Fruit fly (Drosophila melanogaster) whole organism, embryonic: ENCODE data around the gene CG42828.

Experiments
- Ada2b ChIP-seq: fragments of 200-800 bp; sonication (Bioruptor generic); IDR thresholded peaks from 2 replicates; pipeline ENCODE4 v1.3.6; 2022; ENCODE audit warnings: missing biosample characterization, missing genetic modification characterization
- Aef1 ChIP-seq: fragments of 200-800 bp; sonication (Bioruptor generic); IDR thresholded peaks from 3 replicates; pipeline ENCODE4 v1.3.6; 2022; ENCODE audit warnings: missing biosample characterization, missing genetic modification characterization
- B-H1 ChIP-seq: fragments of 200-800 bp; sonication (Bioruptor generic); IDR thresholded peaks from 3 replicates; pipeline ENCODE4 v1.3.6; 2022; ENCODE audit warnings: missing biosample characterization, missing genetic modification characterization
- CG11093 ChIP-seq: fragments of 200-800 bp; sonication (Bioruptor generic); IDR thresholded peaks from 3 replicates; pipeline ENCODE4 v1.3.6; 2022; ENCODE audit warnings: missing biosample characterization, missing genetic modification characterization
- CG12104 ChIP-seq: fragments of 200-800 bp; sonication (Bioruptor generic); optimal IDR thresholded peaks from 3 replicates; lab custom pipeline; 2016; ENCODE audit warnings: missing biosample characterization, missing genetic modification characterization
- CG12769 ChIP-seq: fragments of 200-800 bp; sonication (Bioruptor generic); optimal IDR thresholded peaks from 2 replicates; lab custom pipeline; 2019; ENCODE audit warnings: missing biosample characterization, mild to moderate bottlenecking, missing genetic modification characterization, moderate library complexity
- CG15479 ChIP-seq: fragments of 200-800 bp; sonication (Bioruptor generic); optimal IDR thresholded peaks from 3 replicates; lab custom pipeline; 2019; ENCODE audit warnings: missing biosample characterization, mild to moderate bottlenecking, missing genetic modification characterization, moderate library complexity
- CG18599 ChIP-seq: fragments of 200-800 bp; sonication (Bioruptor generic); optimal IDR thresholded peaks from 3 replicates; lab custom pipeline; 2017; ENCODE audit warnings: missing biosample characterization, missing genetic modification characterization, mild to moderate bottlenecking, moderate library complexity, missing genetic modification reagents
- CG2678 ChIP-seq: fragments of 200-800 bp; sonication (Bioruptor generic); optimal IDR thresholded peaks from 3 replicates; lab custom pipeline; 2019; ENCODE audit warnings: missing biosample characterization, mild to moderate bottlenecking, missing genetic modification characterization, moderate library complexity
- CG2889 ChIP-seq: fragments of 200-800 bp; sonication (Bioruptor generic); IDR thresholded peaks from 3 replicates; pipeline ENCODE4 v1.3.6; 2022; ENCODE audit warnings: missing biosample characterization, missing genetic modification characterization
- CG31365 ChIP-seq: fragments of 200-800 bp; sonication (Bioruptor generic); optimal IDR thresholded peaks from 2 replicates; lab custom pipeline; 2018; ENCODE audit warnings: missing biosample characterization, mild to moderate bottlenecking, missing genetic modification characterization
- CG4404 ChIP-seq: fragments of 200-800 bp; sonication (Bioruptor generic); IDR thresholded peaks from 2 replicates; pipeline ENCODE4 v1.3.6; 2022; ENCODE audit warnings: missing biosample characterization, missing genetic modification characterization
- CG6683 ChIP-seq: fragments of 200-800 bp; sonication (Bioruptor generic); optimal IDR thresholded peaks from 2 replicates; lab custom pipeline; 2017; ENCODE audit warnings: missing biosample characterization, mild to moderate bottlenecking, missing genetic modification characterization, missing genetic modification reagents
- CG7357 ChIP-seq: fragments of 200-800 bp; sonication (Bioruptor generic); IDR thresholded peaks from 3 replicates; pipeline ENCODE4 v1.3.6; 2022; ENCODE audit warnings: missing biosample characterization, missing genetic modification characterization
- CG8281 ChIP-seq: fragments of 200-800 bp; sonication (Bioruptor generic); optimal IDR thresholded peaks from 2 replicates; lab custom pipeline; 2018; ENCODE audit warnings: missing biosample characterization, mild to moderate bottlenecking, missing genetic modification characterization, moderate library complexity
- CG8290 ChIP-seq, 3 experiments: fragments of 200-800 bp; sonication (Bioruptor generic); optimal IDR thresholded peaks; 2 replicates each; lab custom pipeline; 2016 to 2019; ENCODE audit warnings: missing biosample characterization in 3 of 3, missing genetic modification characterization in 3 of 3, mild to moderate bottlenecking in 2 of 3, moderate library complexity in 1 of 3
- CG8924 ChIP-seq: fragments of 200-800 bp; optimal IDR thresholded peaks from 3 replicates; lab custom pipeline; 2019; ENCODE audit warnings: missing biosample characterization, mild to moderate bottlenecking, missing genetic modification characterization, moderate library complexity
- CHES-1-like ChIP-seq: fragments of 200-800 bp; sonication (Bioruptor generic); optimal IDR thresholded peaks from 2 replicates; lab custom pipeline; 2016; ENCODE audit warnings: missing biosample characterization, missing genetic modification characterization
- Deaf1 ChIP-seq: fragments of 200-800 bp; optimal IDR thresholded peaks from 3 replicates; lab custom pipeline; 2019; ENCODE audit warnings: missing biosample characterization, mild to moderate bottlenecking, missing genetic modification characterization, moderate library complexity
- Gsc ChIP-seq: fragments of 200-800 bp; sonication (Bioruptor generic); IDR thresholded peaks from 2 replicates; pipeline ENCODE4 v1.3.6; 2022; ENCODE audit warnings: missing biosample characterization, missing genetic modification characterization
- HLH4C ChIP-seq: fragments of 200-800 bp; sonication (Bioruptor generic); IDR thresholded peaks from 3 replicates; pipeline ENCODE4 v1.3.6; 2022; ENCODE audit warnings: missing biosample characterization, missing genetic modification characterization; ENCODE audit not compliant: partially characterized antibody
- Hsf ChIP-seq: fragments of 200-800 bp; sonication (Bioruptor generic); optimal IDR thresholded peaks from 3 replicates; lab custom pipeline; 2016; ENCODE audit warnings: missing biosample characterization, missing genetic modification characterization
- Lpt ChIP-seq: fragments of >200 bp; optimal IDR thresholded peaks from 2 replicates; lab custom pipeline; 2018; ENCODE audit warnings: missing biosample characterization, missing genetic modification characterization
- Meics ChIP-seq: fragments of 200-800 bp; sonication (Bioruptor generic); optimal IDR thresholded peaks from 2 replicates; lab custom pipeline; 2017; ENCODE audit warnings: missing biosample characterization, mild to moderate bottlenecking, missing genetic modification characterization
- Mes4 ChIP-seq: fragments of 200-800 bp; sonication (Bioruptor generic); optimal IDR thresholded peaks from 2 replicates; lab custom pipeline; 2016; ENCODE audit warnings: missing biosample characterization, missing genetic modification characterization
- Mrtf ChIP-seq: fragments of 200-800 bp; sonication (Bioruptor generic); IDR thresholded peaks from 3 replicates; pipeline ENCODE4 v1.3.6; 2022; ENCODE audit warnings: missing biosample characterization, missing genetic modification characterization
- Nf-YC ChIP-seq: fragments of 200-800 bp; optimal IDR thresholded peaks from 3 replicates; lab custom pipeline; 2019; ENCODE audit warnings: missing biosample characterization, mild to moderate bottlenecking, missing genetic modification characterization, moderate library complexity
- PHDP ChIP-seq: fragments of 200-800 bp; sonication (Bioruptor generic); optimal IDR thresholded peaks from 3 replicates; lab custom pipeline; 2018; ENCODE audit warnings: missing biosample characterization, mild to moderate bottlenecking, missing genetic modification characterization, moderate library complexity
- Poxn ChIP-seq: fragments of 200-800 bp; sonication (Bioruptor generic); IDR thresholded peaks from 2 replicates; pipeline ENCODE4 v1.3.6; 2022; ENCODE audit warnings: missing biosample characterization, missing genetic modification characterization
- Tbp ChIP-seq: fragments of >200 bp; optimal IDR thresholded peaks from 2 replicates; lab custom pipeline; 2018; ENCODE audit warnings: missing biosample characterization, missing genetic modification characterization
- bsh ChIP-seq, 2 experiments: fragments of 200-800 bp; sonication (Bioruptor generic); optimal IDR thresholded peaks; 2 replicates each; lab custom pipeline; 2017 to 2018; ENCODE audit warnings: mild to moderate bottlenecking in 2 of 2, missing biosample characterization in 2 of 2, missing genetic modification characterization in 2 of 2, moderate library complexity in 1 of 2
- cg ChIP-seq: fragments of 200-800 bp; sonication (Bioruptor generic); optimal IDR thresholded peaks from 3 replicates; lab custom pipeline; 2019; ENCODE audit warnings: missing biosample characterization, mild to moderate bottlenecking, missing genetic modification characterization, moderate library complexity
- chm ChIP-seq: fragments of 200-800 bp; sonication (Bioruptor generic); IDR thresholded peaks from 2 replicates; pipeline ENCODE4 v1.3.6; 2022; ENCODE audit warnings: missing biosample characterization, missing genetic modification characterization
- crol ChIP-seq: fragments of 200-800 bp; sonication (Bioruptor generic); IDR thresholded peaks from 2 replicates; pipeline ENCODE4 v1.3.6; 2022; ENCODE audit warnings: missing biosample characterization, missing genetic modification characterization
- danr ChIP-seq: fragments of 200-800 bp; sonication (Bioruptor generic); IDR thresholded peaks from 2 replicates; pipeline ENCODE4 v1.3.6; 2022; ENCODE audit warnings: missing biosample characterization, missing genetic modification characterization
- gcm2 ChIP-seq: fragments of 200-800 bp; sonication (Bioruptor generic); optimal IDR thresholded peaks from 2 replicates; lab custom pipeline; 2016; ENCODE audit warnings: missing biosample characterization, missing genetic modification characterization
- grn ChIP-seq: fragments of 200-800 bp; sonication (Bioruptor generic); optimal IDR thresholded peaks from 3 replicates; lab custom pipeline; 2017; ENCODE audit warnings: missing biosample characterization, missing genetic modification characterization
- gsb ChIP-seq: fragments of 200-800 bp; sonication (Bioruptor generic); IDR thresholded peaks from 2 replicates; pipeline ENCODE4 v1.3.6; 2022; ENCODE audit warnings: missing biosample characterization, missing genetic modification characterization
- hth ChIP-seq: fragments of >200 bp; optimal IDR thresholded peaks from 2 replicates; lab custom pipeline; 2017; ENCODE audit warnings: inconsistent platforms
- jumu ChIP-seq: fragments of 200-800 bp; sonication (Bioruptor generic); optimal IDR thresholded peaks from 3 replicates; lab custom pipeline; 2016; ENCODE audit warnings: missing biosample characterization, missing genetic modification characterization
- kni ChIP-seq: fragments of 200-800 bp; sonication (Bioruptor generic); optimal IDR thresholded peaks from 3 replicates; lab custom pipeline; 2017; ENCODE audit warnings: mild to moderate bottlenecking, missing biosample characterization, missing genetic modification reagents, missing genetic modification characterization
- knrl ChIP-seq: fragments of 200-800 bp; sonication (Bioruptor generic); IDR thresholded peaks from 3 replicates; pipeline ENCODE4 v1.3.6; 2022; ENCODE audit warnings: missing biosample characterization, missing genetic modification characterization; ENCODE audit not compliant: partially characterized antibody
- lov ChIP-seq, 2 experiments: fragments of 200-800 bp in 1 of 2; fragments of >200 bp in 1 of 2; sonication (Bioruptor generic) in 1 of 2; IDR thresholded peaks in 1 of 2; optimal IDR thresholded peaks in 1 of 2; 2 replicates in 1 of 2; 3 replicates in 1 of 2; pipeline versions ENCODE4 v1.3.6 to Lab custom; 2017 to 2022; ENCODE audit warnings: missing biosample characterization in 1 of 2, missing genetic modification characterization in 1 of 2
- pros ChIP-seq: fragments of 200-800 bp; sonication (Bioruptor generic); optimal IDR thresholded peaks from 3 replicates; lab custom pipeline; 2019; ENCODE audit warnings: missing biosample characterization, mild to moderate bottlenecking, missing genetic modification characterization, moderate library complexity
- ranshi ChIP-seq: fragments of 200-800 bp; sonication (Bioruptor generic); IDR thresholded peaks from 2 replicates; pipeline ENCODE4 v1.3.6; 2022; ENCODE audit warnings: missing biosample characterization, missing genetic modification characterization
- sob ChIP-seq: fragments of 200-800 bp; sonication (Bioruptor generic); IDR thresholded peaks from 2 replicates; pipeline ENCODE4 v1.3.6; 2022; ENCODE audit warnings: missing biosample characterization, missing genetic modification characterization
- ssp ChIP-seq: fragments of 200-800 bp; sonication (Bioruptor generic); IDR thresholded peaks from 2 replicates; pipeline ENCODE4 v1.3.6; 2022; ENCODE audit warnings: missing biosample characterization, missing genetic modification characterization
- stc ChIP-seq: fragments of 200-800 bp; sonication (Bioruptor generic); IDR thresholded peaks from 2 replicates; pipeline ENCODE4 v1.3.6; 2022; ENCODE audit warnings: missing biosample characterization, missing genetic modification characterization
- twi ChIP-seq: fragments of 200-800 bp; optimal IDR thresholded peaks from 2 replicates; lab custom pipeline; 2019; ENCODE audit warnings: missing biosample characterization, mild to moderate bottlenecking, missing genetic modification characterization, moderate library complexity
- zf30C ChIP-seq: fragments of 200-800 bp; sonication (Bioruptor generic); optimal IDR thresholded peaks from 3 replicates; lab custom pipeline; 2018; ENCODE audit warnings: missing biosample characterization, mild to moderate bottlenecking, missing genetic modification characterization
- zfh1 ChIP-seq: fragments of 200-800 bp; sonication (Bioruptor generic); IDR thresholded peaks from 3 replicates; pipeline ENCODE4 v1.3.6; 2022; ENCODE audit warnings: missing biosample characterization, missing genetic modification characterization

The CG42828 gene

DNA sequence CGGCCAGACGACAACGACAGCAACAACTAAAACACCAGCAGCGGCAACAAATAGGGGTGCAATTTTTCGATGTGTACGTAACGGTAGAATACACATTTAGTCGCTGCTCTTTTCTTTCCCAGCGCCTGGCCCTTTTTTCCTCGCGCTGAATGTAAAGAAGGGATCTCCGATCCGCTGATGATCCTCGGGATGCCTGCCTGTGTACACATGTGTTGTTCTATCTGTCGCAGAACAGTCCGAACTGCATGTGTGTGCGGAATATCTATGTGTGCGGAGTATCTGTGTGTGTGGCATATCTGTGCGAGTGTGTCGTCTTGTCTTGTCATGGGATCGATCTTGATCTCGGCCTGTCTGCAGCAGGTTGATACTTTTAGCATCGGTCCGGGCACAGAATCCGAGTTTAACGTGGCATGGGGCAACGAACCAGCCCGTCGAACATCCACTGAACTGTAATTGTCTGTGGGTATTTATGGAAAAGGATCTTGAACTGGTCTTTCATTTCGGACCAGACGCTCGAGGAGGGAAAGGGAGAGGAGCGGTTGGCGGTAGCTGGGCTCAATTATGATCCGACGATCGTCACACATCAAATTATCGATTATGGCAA, 29.7 kb upstream of the CG42828 start:
- TF ChIP-seq grn (GFP tag; lab: Kevin White, UChicago) (peak; percentile 46), danr (no peak), Nf-YC (no peak), CHES-1-like (GFP tag; lab: Kevin White, UChicago) (no peak), lov (optimal IDR thresholded peaks at IDR 0.05; lab: Kevin White, UChicago) (no peak), lov (GFP tag; IDR thresholded peaks at IDR 0.05; lab: Robert Waterston, UW) (peak; percentile 65; the same call in 1 of the 3 replicates), Mes4 (GFP tag; lab: Kevin White, UChicago) (no peak), sob (GFP tag; lab: Robert Waterston, UW) (no peak), CG8924 (tag; lab: Kevin White, UChicago) (peak; percentile 7), hth (lab: Kevin White, UChicago) (no peak), zfh1 (no peak), HLH4C (GFP tag; lab: Robert Waterston, UW) (no peak), ranshi (no peak), Ada2b (no peak), CG15479 (GFP tag; lab: Kevin White, UChicago) (peak; percentile 96), stc (GFP tag; lab: Robert Waterston, UW) (no peak), knrl (GFP tag; lab: Robert Waterston, UW) (no peak), Deaf1 (tag; lab: Kevin White, UChicago) (no peak), crol (GFP tag; lab: Robert Waterston, UW) (0 out of 2 replicates have a peak, but pooled peaks have one; percentile 40), CG11093 (no peak), ssp (no peak), CG2889 (GFP tag; lab: Robert Waterston, UW) (no peak), Meics (GFP tag; lab: Kevin White, UChicago) (no peak), CG7357 (no peak), B-H1 (no peak), cg (GFP tag; lab: Kevin White, UChicago) (peak; percentile 78), Mrtf (GFP tag; lab: Robert Waterston, UW) (no peak), twi (peak; percentile 98), CG8281 (tag; lab: Kevin White, UChicago) (no peak), CG31365 (tag; lab: Kevin White, UChicago) (no peak), Aef1 (GFP tag; lab: Robert Waterston, UW) (no peak), chm (GFP tag; lab: Robert Waterston, UW) (peak; percentile 21; the same call in 1 of the 2 replicates), zf30C (GFP tag; lab: Kevin White, UChicago) (peak; percentile 87), CG2678 (tag; lab: Kevin White, UChicago) (no peak), Poxn (GFP tag; lab: Robert Waterston, UW) (no peak), gsb (GFP tag; lab: Robert Waterston, UW) (no peak), jumu (GFP tag; lab: Kevin White, UChicago) (no peak), kni (GFP tag; lab: Kevin White, UChicago) (peak; percentile 80), Hsf (GFP tag; lab: Kevin White, UChicago) (no peak), CG8290 (GFP tag; optimal IDR thresholded peaks at IDR 0.05; lab: Kevin White, UChicago) (no peak), CG8290 (tag; optimal IDR thresholded peaks at IDR 0.05; lab: Kevin White, UChicago) (no peak), CG18599 (GFP tag; lab: Kevin White, UChicago) (no peak), Tbp (no peak), gcm2 (GFP tag; lab: Kevin White, UChicago) (no peak), CG12769 (tag; lab: Kevin White, UChicago) (no peak), CG12104 (GFP tag; lab: Kevin White, UChicago) (no peak), pros (peak; percentile 88), Gsc (GFP tag; lab: Robert Waterston, UW) (no peak), bsh (GFP tag; optimal IDR thresholded peaks at IDR 0.05; lab: Kevin White, UChicago) (no peak), CG4404 (GFP tag; lab: Robert Waterston, UW) (no peak), CG6683 (no peak), PHDP (tag; lab: Kevin White, UChicago) (no peak), Lpt (peak; percentile 63)
